Fruit fly (Drosophila melanogaster): ENCODE data around the gene mbc.

mbc gene

dm6 chr3R:23781466-23781935 is at the start of gene mbc, which contains the start of gene Nup98-96:
mbc (plus strand) TSS chr3R:23781765.
Nup98-96 (minus strand) TSS chr3R:23781621.
- TF ChIP-seq Eip75B (GFP tag; optimal IDR thresholded peaks at IDR 0.05) (peak; percentile 88), salr (GFP tag; optimal IDR thresholded peaks at IDR 0.05) (peak; percentile 52 to 62), Blimp-1 (GFP tag; optimal IDR thresholded peaks at IDR 0.05) (peak; percentile 6), CG6163 (GFP tag; IDR thresholded peaks at IDR 0.05) (peak; percentile 82; the same call in 2 of the 3 replicates), Lpt (GFP tag; optimal IDR thresholded peaks at IDR 0.05) (peak; percentile 55), CG1621 (tag; optimal IDR thresholded peaks at IDR 0.05) (peak; percentile 77), cyc (GFP tag; optimal IDR thresholded peaks at IDR 0.05) (peak; percentile 93), CG32006 (GFP tag; optimal IDR thresholded peaks at IDR 0.05) (peak; percentile 79), CG9139 (GFP tag; optimal IDR thresholded peaks at IDR 0.05) (peak; percentile 44), lz (GFP tag; optimal IDR thresholded peaks at IDR 0.05) (peak; percentile 91), net (GFP tag; optimal IDR thresholded peaks at IDR 0.05) (peak; percentile 44), CG7368 (GFP tag; optimal IDR thresholded peaks at IDR 0.05) (peak; percentile 73), Eip78C (GFP tag) (peak; percentile 86), Met (GFP tag; optimal IDR thresholded peaks at IDR 0.05) (peak; percentile 86), CG6808 (GFP tag; optimal IDR thresholded peaks at IDR 0.05) (peak; percentile 66), CG15336 (GFP tag; IDR thresholded peaks at IDR 0.05) (0 out of 2 replicates have a peak, but pooled peaks have one; percentile 40), CG10669 (GFP tag; optimal IDR thresholded peaks at IDR 0.05) (peak; percentile 63), CG8632 (GFP tag; optimal IDR thresholded peaks at IDR 0.05) (peak; percentile 60), dsx (GFP tag; optimal IDR thresholded peaks at IDR 0.05; ENCODE audit: poor library complexity, severe bottlenecking) (peak; percentile 48), Sox14 (GFP tag; optimal IDR thresholded peaks at IDR 0.05) (peak; percentile 95), svp (GFP tag) (peak; percentile 92), CG34406 (GFP tag; optimal IDR thresholded peaks at IDR 0.05) (peak; percentile 80), CG11294 (GFP tag; IDR thresholded peaks at IDR 0.05) (peak; percentile 18; the same call in 1 of the 2 replicates), eg (GFP tag; IDR thresholded peaks at IDR 0.05) (peak; percentile 85), Hr38 (GFP tag; optimal IDR thresholded peaks at IDR 0.05) (peak; percentile 63), Sox15 (GFP tag; optimal IDR thresholded peaks at IDR 0.05) (peak; percentile 91), ss (GFP tag; optimal IDR thresholded peaks at IDR 0.05) (peak; percentile 53 to 73), Ets21C (GFP tag; optimal IDR thresholded peaks at IDR 0.05) (peak; percentile 90), CG11762 (GFP tag; optimal IDR thresholded peaks at IDR 0.05; ENCODE audit: insufficient read depth) (peak; percentile 65), vri (GFP tag; optimal IDR thresholded peaks at IDR 0.05) (peak; percentile 81), CG31627 (GFP tag; optimal IDR thresholded peaks at IDR 0.05) (peak; percentile 95), OdsH (GFP tag; optimal IDR thresholded peaks at IDR 0.05) (peak; percentile 87), CG8119 (GFP tag; IDR thresholded peaks at IDR 0.05) (0 out of 3 replicates have a peak, but pooled peaks have one; percentile 27), CG3032 (tag; optimal IDR thresholded peaks at IDR 0.05) (peak; percentile 80), fd59A (GFP tag; optimal IDR thresholded peaks at IDR 0.05) (peak; percentile 64), fkh (GFP tag; optimal IDR thresholded peaks at IDR 0.05) (peak; percentile 69), CG3919 (GFP tag; optimal IDR thresholded peaks at IDR 0.05) (peak; percentile 81), Smox (GFP tag; optimal IDR thresholded peaks at IDR 0.05) (peak; percentile 88), fd85E (GFP tag; optimal IDR thresholded peaks at IDR 0.05) (peak; percentile 57), Eip93F (GFP tag; optimal IDR thresholded peaks at IDR 0.05) (no peak), CG10631 (GFP tag; optimal IDR thresholded peaks at IDR 0.05) (peak; percentile 84), CG6792 (GFP tag; optimal IDR thresholded peaks at IDR 0.05) (peak; percentile 79), esn (GFP tag; optimal IDR thresholded peaks at IDR 0.05) (peak; percentile 89), spab (GFP tag; optimal IDR thresholded peaks at IDR 0.05) (peak; percentile 22), CG8319 (GFP tag; optimal IDR thresholded peaks at IDR 0.05) (peak; percentile 58), dac (GFP tag; optimal IDR thresholded peaks at IDR 0.05) (peak; percentile 78), pdm3 (GFP tag; optimal IDR thresholded peaks at IDR 0.05) (peak; percentile 86), CG4318 (GFP tag; optimal IDR thresholded peaks at IDR 0.05) (peak; percentile 77), CG6276 (GFP tag; optimal IDR thresholded peaks at IDR 0.05) (peak; percentile 34), Hr39 (GFP tag; optimal IDR thresholded peaks at IDR 0.05) (peak; percentile 94), Gug (GFP tag; IDR thresholded peaks at IDR 0.05) (peak; percentile 79)

Measured in whole organism, prepupa.